Fruit fly (Drosophila melanogaster): Measurements from ENCODE around the gene Cyp28d1.
A peak's percentile ranks its signal among the peaks of the same experiment; 100 is the strongest.

The Cyp28d1 gene

dm6 chr2L:5231437-5231836, 21.2 kb downstream of the Cyp28d1 start (continued):
- TF ChIP-seq lab (GFP tag; optimal IDR thresholded peaks at IDR 0.05) (no peak), CG17328 (GFP tag; IDR thresholded peaks at IDR 0.05) (peak; percentile 15; the same call in 1 of the 2 replicates), dmrt11E (tag; optimal IDR thresholded peaks at IDR 0.05) (peak; percentile 36), CG5953 (GFP tag; IDR thresholded peaks at IDR 0.05) (no peak), CG14014 (GFP tag; IDR thresholded peaks at IDR 0.05) (no peak), CG31441 (GFP tag; IDR thresholded peaks at IDR 0.05) (no peak), CG1792 (GFP tag; optimal IDR thresholded peaks at IDR 0.05) (no peak), knrl (GFP tag; IDR thresholded peaks at IDR 0.05; ENCODE audit: partially characterized antibody) (no peak), unpg (GFP tag; optimal IDR thresholded peaks at IDR 0.05) (peak; percentile 28), CG6689 (GFP tag; IDR thresholded peaks at IDR 0.05) (no peak), zfh2 (GFP tag; optimal IDR thresholded peaks at IDR 0.05) (no peak), pnt (GFP tag; optimal IDR thresholded peaks at IDR 0.05) (no peak), Aef1 (GFP tag; IDR thresholded peaks at IDR 0.05) (no peak), CG8281 (tag; optimal IDR thresholded peaks at IDR 0.05) (no peak), phol (tag; optimal IDR thresholded peaks at IDR 0.05) (peak; percentile 5), Oli (tag; optimal IDR thresholded peaks at IDR 0.05) (peak; percentile 12), Mes4 (GFP tag; optimal IDR thresholded peaks at IDR 0.05) (no peak), CG7745 (tag; optimal IDR thresholded peaks at IDR 0.05) (peak; percentile 49), sens (GFP tag) (peak; percentile 80), CG9437 (GFP tag; optimal IDR thresholded peaks at IDR 0.05) (no peak), CG6813 (GFP tag; optimal IDR thresholded peaks at IDR 0.05) (no peak), CG18262 (tag; optimal IDR thresholded peaks at IDR 0.05) (peak; percentile 33), tgo (GFP tag; IDR thresholded peaks at IDR 0.05) (no peak), tio (GFP tag; optimal IDR thresholded peaks at IDR 0.05) (peak; percentile 7)

DNA sequence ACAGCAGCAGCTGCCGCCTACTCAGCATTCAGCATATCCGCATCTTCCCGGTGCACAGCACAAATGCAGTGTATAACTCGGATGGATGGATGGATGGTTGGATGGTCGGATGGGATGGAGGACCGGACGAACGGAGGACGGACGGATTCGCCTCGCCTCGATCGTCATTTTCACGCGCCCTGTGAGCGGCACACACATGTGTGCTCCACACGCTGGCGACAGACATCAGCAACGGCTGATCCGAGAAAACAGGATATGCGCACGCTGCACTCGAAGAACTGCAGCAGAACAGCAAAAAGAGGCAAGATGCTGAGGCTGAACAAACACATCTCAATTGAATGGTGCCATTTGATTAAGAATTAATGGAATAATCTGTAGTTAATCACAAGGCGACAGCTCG, 21.9 kb downstream of the Cyp28d1 start:
- TF ChIP-seq CG11085 (GFP tag; IDR thresholded peaks at IDR 0.05) (no peak), pita (GFP tag; optimal IDR thresholded peaks at IDR 0.05) (no peak), Optix (GFP tag; IDR thresholded peaks at IDR 0.05) (no peak), mam (GFP tag; optimal IDR thresholded peaks at IDR 0.05) (no peak), CG11696 (GFP tag; IDR thresholded peaks at IDR 0.05) (no peak), sima (GFP tag; optimal IDR thresholded peaks at IDR 0.05) (no peak), chm (GFP tag; IDR thresholded peaks at IDR 0.05) (no peak), CG12299 (tag; optimal IDR thresholded peaks at IDR 0.05) (no peak), Six4 (GFP tag; optimal IDR thresholded peaks at IDR 0.05) (no peak), CG17328 (GFP tag; IDR thresholded peaks at IDR 0.05) (no peak), Sry-β (GFP tag; optimal IDR thresholded peaks at IDR 0.05) (no peak), sens (GFP tag) (no peak), twi (tag; optimal IDR thresholded peaks at IDR 0.05) (peak; percentile 72), Med (GFP tag) (peak; percentile 72), CG3847 (GFP tag; IDR thresholded peaks at IDR 0.05) (no peak), H15 (GFP tag; IDR thresholded peaks at IDR 0.05) (0 out of 3 replicates have a peak, but pooled peaks have one; percentile 11), CG17802 (tag; optimal IDR thresholded peaks at IDR 0.05) (no peak), cad (GFP tag; optimal IDR thresholded peaks at IDR 0.05) (no peak), Aef1 (GFP tag; IDR thresholded peaks at IDR 0.05) (no peak), tll (GFP tag; optimal IDR thresholded peaks at IDR 0.05) (no peak)

Data from whole organism, embryonic.